Worm (Caenorhabditis elegans) whole organism, L2 larva: ENCODE measurements around the gene rps-24.

ENCODE experiments used
- ZK546.5 ChIP-seq: sonication (generic microtip); optimal IDR thresholded peaks from 2 replicates; lab custom pipeline; 2017; ENCODE audit warnings: missing biosample characterization, missing genetic modification characterization
- dmd-4 ChIP-seq: sonication (generic microtip); optimal IDR thresholded peaks from 2 replicates; lab custom pipeline; 2017; ENCODE audit warnings: missing biosample characterization, missing genetic modification characterization
- lin-13 ChIP-seq: fragments of 150-350 bp; optimal IDR thresholded peaks from 2 replicates; lab custom pipeline; 2014; ENCODE audit warnings: missing biosample characterization, missing genetic modification reagents, missing genetic modification characterization
- nhr-129 ChIP-seq: fragments of 150-350 bp; optimal IDR thresholded peaks from 2 replicates; lab custom pipeline; 2014; ENCODE audit warnings: missing biosample characterization, missing genetic modification characterization
- nhr-23 ChIP-seq: fragments of 150-350 bp; optimal IDR thresholded peaks from 2 replicates; lab custom pipeline; 2014; ENCODE audit warnings: missing biosample characterization, missing genetic modification reagents, missing genetic modification characterization
- nhr-237 ChIP-seq: fragments of 150-350 bp; optimal IDR thresholded peaks from 2 replicates; lab custom pipeline; 2014; ENCODE audit warnings: missing biosample characterization, missing genetic modification characterization
- nhr-25 ChIP-seq: fragments of 150-350 bp; sonication (generic microtip); optimal IDR thresholded peaks from 3 replicates; lab custom pipeline; 2014; ENCODE audit warnings: missing biosample characterization, missing genetic modification characterization
- nhr-6 ChIP-seq: fragments of 150-350 bp; optimal IDR thresholded peaks from 2 replicates; lab custom pipeline; 2014; ENCODE audit warnings: missing biosample characterization, missing genetic modification characterization
- sem-4 ChIP-seq: fragments of 150-350 bp; optimal IDR thresholded peaks from 2 replicates; lab custom pipeline; 2014; ENCODE audit warnings: missing biosample characterization, missing genetic modification reagents, missing genetic modification characterization

DNA sequence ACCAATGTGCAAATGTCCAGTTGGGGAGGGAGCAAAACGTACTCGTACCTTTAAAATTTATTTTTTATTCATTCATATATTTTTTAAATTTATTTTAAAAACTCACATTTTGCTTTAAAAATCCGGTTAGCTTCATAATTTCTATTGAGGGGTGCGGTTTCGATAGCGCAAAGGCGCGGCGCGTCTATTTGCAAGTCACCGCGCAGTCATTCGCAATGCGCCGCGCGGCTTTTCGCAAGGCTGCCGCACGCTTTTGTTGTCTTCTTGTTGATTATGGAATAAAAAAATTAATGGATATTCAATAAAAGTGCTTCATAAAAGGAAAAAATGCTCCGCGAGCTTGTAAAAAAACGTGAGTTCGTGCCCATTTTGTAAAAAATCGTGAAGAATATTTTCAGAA is 4.6 kb downstream of the rps-24 start, which contains the start of the genes ears-2 and uncp-18:
- TF ChIP-seq nhr-23 (tag; lab: Kevin White, UChicago) (no peak), nhr-237 (tag; lab: Kevin White, UChicago) (no peak), dmd-4 (tag; lab: Kevin White, UChicago) (no peak), sem-4 (tag; lab: Kevin White, UChicago) (peak; percentile 88), nhr-25 (tag; lab: Kevin White, UChicago) (peak; percentile 88), nhr-6 (tag; lab: Kevin White, UChicago) (peak; percentile 86), nhr-129 (peak; percentile 81), lin-13 (GFP tag; lab: Kevin White, UChicago) (peak; percentile 94), ZK546.5 (tag; lab: Kevin White, UChicago) (peak; percentile 49)
